Worm (Caenorhabditis elegans): ENCODE measurements around the gene ttr-33.

- TF ChIP-seq T22C8.4 (GFP tag; IDR thresholded peaks at IDR 0.05) (no peak), ref-1 (GFP tag; conservative IDR thresholded peaks at IDR 0.05) (no peak), flt-1 (GFP tag; IDR thresholded peaks at IDR 0.05) (no peak), ztf-23 (GFP tag; IDR thresholded peaks at IDR 0.05) (no peak), klf-2 (GFP tag; conservative IDR thresholded peaks at IDR 0.05) (no peak), cog-1 (tag; optimal IDR thresholded peaks at IDR 0.05) (no peak), ztf-29 (GFP tag; IDR thresholded peaks at IDR 0.05) (no peak), med-1 (GFP tag; optimal IDR thresholded peaks at IDR 0.05; ENCODE audit: insufficient read depth) (no peak)
Measured at ce11 chrV:7875456-7875855, 37.7 kb upstream of the ttr-33 start, which contains the start of gene F40A3.4.
